Fruit fly (Drosophila melanogaster) whole organism, adult: Measurements from ENCODE around the gene CG45071.

Experiments
- CG7101 ChIP-seq: fragments of 200-800 bp; sonication (Bioruptor generic); optimal IDR thresholded peaks from 2 replicates; lab custom pipeline; 2018; ENCODE audit warnings: missing biosample characterization, mild to moderate bottlenecking, missing genetic modification characterization, moderate library complexity
- Clk ChIP-seq: fragments of 200-800 bp; sonication (Bioruptor generic); optimal IDR thresholded peaks from 2 replicates; lab custom pipeline; 2017; ENCODE audit warnings: missing biosample characterization, missing genetic modification characterization
- Crg-1 ChIP-seq: fragments of 200-800 bp; sonication (Bioruptor generic); optimal IDR thresholded peaks from 2 replicates; lab custom pipeline; 2016; ENCODE audit warnings: missing biosample characterization, missing genetic modification characterization
- Hr96 ChIP-seq: fragments of 200-800 bp; sonication (Bioruptor generic); optimal IDR thresholded peaks from 2 replicates; lab custom pipeline; 2016; ENCODE audit warnings: missing biosample characterization, missing genetic modification characterization
- tj ChIP-seq: fragments of 200-800 bp; sonication (Bioruptor generic); optimal IDR thresholded peaks from 3 replicates; lab custom pipeline; 2017; ENCODE audit warnings: missing biosample characterization, mild to moderate bottlenecking, missing genetic modification characterization, moderate library complexity

- TF ChIP-seq Clk (GFP tag; lab: Kevin White, UChicago) (no peak), CG7101 (tag; lab: Kevin White, UChicago) (no peak), Hr96 (GFP tag; lab: Kevin White, UChicago) (no peak), tj (GFP tag; lab: Kevin White, UChicago) (peak; percentile 6), Crg-1 (no peak)
These were observed 1.5 kb upstream of the CG45071 start for dm6 chr3L:15103988-15104848.
